Fruit fly (Drosophila melanogaster): ENCODE measurements around the gene betaCOP.

The betaCOP gene

DNA sequence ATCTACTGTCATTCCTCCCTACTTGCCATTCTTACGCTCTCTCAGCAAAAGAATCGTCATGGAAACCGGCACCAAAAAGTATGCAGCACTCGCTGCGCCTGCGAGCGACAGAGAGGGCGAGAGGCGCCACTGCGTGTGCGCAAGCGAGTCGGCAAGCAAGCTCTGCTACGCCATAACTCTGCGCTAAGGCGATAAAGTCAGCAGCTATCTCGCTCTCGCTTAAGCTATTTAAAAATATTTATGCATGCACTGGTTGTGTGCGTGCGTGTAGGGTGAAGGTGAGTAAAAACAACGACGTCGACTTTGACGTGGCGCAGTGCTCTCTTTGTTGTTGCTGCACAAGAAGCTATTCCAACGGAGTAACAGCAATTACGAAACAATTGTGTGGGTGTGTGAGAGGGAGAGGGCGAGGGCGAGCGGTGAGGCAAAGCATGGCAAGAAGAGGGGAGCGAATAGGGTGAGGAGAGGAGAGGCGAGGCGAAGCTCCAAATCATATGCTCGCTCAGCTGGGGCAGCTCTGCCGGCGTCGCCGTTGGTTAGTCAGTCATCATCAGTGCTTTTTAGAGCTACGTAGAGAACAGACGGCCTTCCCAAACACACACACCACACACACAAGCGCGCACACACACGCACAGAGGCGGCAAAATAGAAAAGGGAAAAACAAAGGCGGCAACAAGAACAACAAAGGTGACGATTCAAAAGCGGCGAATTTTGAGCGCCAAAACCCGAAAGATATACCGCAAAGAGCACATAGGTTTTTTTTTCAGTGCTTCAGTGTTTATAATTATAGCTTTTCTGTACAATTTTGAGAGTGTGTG is 18.8 kb downstream of the betaCOP start, which contains the start of gene CrebB (continued):
- TF ChIP-seq Spps (tag; optimal IDR thresholded peaks at IDR 0.05) (no peak), CG7745 (tag; optimal IDR thresholded peaks at IDR 0.05) (no peak), Side (GFP tag; optimal IDR thresholded peaks at IDR 0.05) (no peak), Mrtf (GFP tag; IDR thresholded peaks at IDR 0.05) (0 out of 3 replicates have a peak, but pooled peaks have one; percentile 33), CG17802 (tag; optimal IDR thresholded peaks at IDR 0.05) (no peak), hb (GFP tag; IDR thresholded peaks at IDR 0.05; ENCODE audit: partially characterized antibody) (no peak), Pdp1 (GFP tag; optimal IDR thresholded peaks at IDR 0.05) (peak in 1 of 2 experiments; percentile 98), Tbp (GFP tag; optimal IDR thresholded peaks at IDR 0.05) (no peak), dm (GFP tag; optimal IDR thresholded peaks at IDR 0.05) (peak; percentile 10), Rx (GFP tag; IDR thresholded peaks at IDR 0.05) (no peak), CG1603 (tag; optimal IDR thresholded peaks at IDR 0.05) (peak; percentile 21), bbx (GFP tag; IDR thresholded peaks at IDR 0.05; ENCODE audit: partially characterized antibody) (0 out of 2 replicates have a peak, but pooled peaks have one; percentile 48), Dek (tag; optimal IDR thresholded peaks at IDR 0.05) (peak; percentile 45), psq (GFP tag; optimal IDR thresholded peaks at IDR 0.05) (peak; percentile 28), kah (GFP tag; optimal IDR thresholded peaks at IDR 0.05) (no peak), CG10321 (GFP tag; IDR thresholded peaks at IDR 0.05) (peak; percentile 94), al (GFP tag; IDR thresholded peaks at IDR 0.05) (peak; percentile 13; the same call in 1 of the 2 replicates), pnt (GFP tag; optimal IDR thresholded peaks at IDR 0.05) (peak; percentile 23), gsb (GFP tag; IDR thresholded peaks at IDR 0.05) (0 out of 2 replicates have a peak, but pooled peaks have one; percentile 33), pros (GFP tag; optimal IDR thresholded peaks at IDR 0.05) (peak; percentile 79), HLHmδ (GFP tag; optimal IDR thresholded peaks at IDR 0.05) (no peak), Nf-YB (GFP tag; optimal IDR thresholded peaks at IDR 0.05) (peak; percentile 24), CG7928 (GFP tag; optimal IDR thresholded peaks at IDR 0.05) (no peak), grn (GFP tag; optimal IDR thresholded peaks at IDR 0.05) (peak; percentile 74), ara (GFP tag; IDR thresholded peaks at IDR 0.05) (peak; percentile 55), CG6791 (GFP tag; IDR thresholded peaks at IDR 0.05; ENCODE audit: partially characterized antibody) (0 out of 3 replicates have a peak, but pooled peaks have one; percentile 26), NFAT (GFP tag; IDR thresholded peaks at IDR 0.05) (peak; percentile 59), Nf-YC (tag; optimal IDR thresholded peaks at IDR 0.05) (peak; percentile 81), TFAM (GFP tag; optimal IDR thresholded peaks at IDR 0.05) (no peak), Gug (GFP tag; IDR thresholded peaks at IDR 0.05) (peak; percentile 17; the same call in 1 of the 4 replicates), E2f2 (GFP tag; IDR thresholded peaks at IDR 0.05) (peak; percentile 34; the same call in 1 of the 2 replicates), so (GFP tag; IDR thresholded peaks at IDR 0.05) (peak; percentile 32; the same call in 1 of the 3 replicates), fd96Cb (tag; optimal IDR thresholded peaks at IDR 0.05) (no peak), CG9437 (GFP tag; optimal IDR thresholded peaks at IDR 0.05) (no peak), lbe (GFP tag; optimal IDR thresholded peaks at IDR 0.05) (no peak), Ravus (GFP tag; IDR thresholded peaks at IDR 0.05) (no peak), HLH4C (GFP tag; IDR thresholded peaks at IDR 0.05; ENCODE audit: partially characterized antibody) (0 out of 3 replicates have a peak, but pooled peaks have one; percentile 40), CG1602 (GFP tag; optimal IDR thresholded peaks at IDR 0.05) (no peak), CG7372 (GFP tag; IDR thresholded peaks at IDR 0.05) (peak; percentile 41; the same call in 1 of the 2 replicates), Ssrp (tag; optimal IDR thresholded peaks at IDR 0.05) (no peak), CG14014 (GFP tag; IDR thresholded peaks at IDR 0.05) (peak; percentile 43; the same call in 1 of the 2 replicates), disco-r (GFP tag; optimal IDR thresholded peaks at IDR 0.05) (no peak), chm (GFP tag; IDR thresholded peaks at IDR 0.05) (peak; percentile 45; the same call in 1 of the 2 replicates), schlank (tag; optimal IDR thresholded peaks at IDR 0.05) (no peak), ftz-f1 (GFP tag; optimal IDR thresholded peaks at IDR 0.05) (peak; percentile 95), otp (GFP tag; IDR thresholded peaks at IDR 0.05) (0 out of 3 replicates have a peak, but pooled peaks have one; percentile 18), CG17359 (tag; optimal IDR thresholded peaks at IDR 0.05) (peak; percentile 25), Oaz (GFP tag; IDR thresholded peaks at IDR 0.05) (no peak)
